Fruit fly (Drosophila melanogaster) whole organism, embryonic: ENCODE data around the gene side-III.

Source experiments
- Asciz ChIP-seq: fragments of 200-800 bp; sonication (Bioruptor generic); optimal IDR thresholded peaks from 2 replicates; lab custom pipeline; 2017; ENCODE audit warnings: missing biosample characterization, mild to moderate bottlenecking, missing genetic modification characterization, missing genetic modification reagents
- Blimp-1 ChIP-seq: fragments of 200-800 bp; sonication (Bioruptor generic); optimal IDR thresholded peaks from 3 replicates; lab custom pipeline; 2018; ENCODE audit warnings: missing biosample characterization, missing genetic modification characterization, mild to moderate bottlenecking, moderate library complexity, missing genetic modification reagents
- CG10366 ChIP-seq: fragments of 200-800 bp; sonication (Bioruptor generic); IDR thresholded peaks from 2 replicates; pipeline ENCODE4 v1.3.6; 2022; ENCODE audit warnings: missing biosample characterization, missing genetic modification characterization
- CG11695 ChIP-seq: fragments of 200-800 bp; sonication (Bioruptor generic); IDR thresholded peaks from 3 replicates; pipeline ENCODE4 v1.3.6; 2022; ENCODE audit warnings: missing biosample characterization, missing genetic modification characterization
- CG17186 ChIP-seq: fragments of 200-800 bp; sonication (Bioruptor generic); optimal IDR thresholded peaks from 3 replicates; lab custom pipeline; 2017; ENCODE audit warnings: missing biosample characterization, missing genetic modification reagents, missing genetic modification characterization
- CG17829 ChIP-seq: fragments of 200-800 bp; optimal IDR thresholded peaks from 2 replicates; lab custom pipeline; 2019; ENCODE audit warnings: missing biosample characterization, mild to moderate bottlenecking, missing genetic modification characterization, moderate library complexity
- CG18262 ChIP-seq: fragments of 200-800 bp; optimal IDR thresholded peaks from 3 replicates; lab custom pipeline; 2019; ENCODE audit warnings: missing biosample characterization, mild to moderate bottlenecking, missing genetic modification characterization, moderate library complexity
- CG2129 ChIP-seq: fragments of 200-800 bp; sonication (Bioruptor generic); IDR thresholded peaks from 2 replicates; pipeline ENCODE4 v1.3.6; 2022; ENCODE audit warnings: missing biosample characterization, missing genetic modification characterization; ENCODE audit not compliant: partially characterized antibody
- CG2199 ChIP-seq: fragments of 200-800 bp; sonication (Bioruptor generic); IDR thresholded peaks from 3 replicates; pipeline ENCODE4 v1.3.6; 2022; ENCODE audit warnings: missing biosample characterization, missing genetic modification characterization
- CG2875 ChIP-seq: fragments of 200-800 bp; sonication (Bioruptor generic); optimal IDR thresholded peaks from 2 replicates; lab custom pipeline; 2017; ENCODE audit warnings: missing biosample characterization, mild to moderate bottlenecking, missing genetic modification characterization, missing genetic modification reagents
- CG32772 ChIP-seq: fragments of 200-800 bp; sonication (Bioruptor generic); IDR thresholded peaks from 2 replicates; pipeline ENCODE4 v1.3.6; 2022; ENCODE audit warnings: missing biosample characterization, missing genetic modification characterization
- CG3281 ChIP-seq: fragments of 200-800 bp; sonication (Bioruptor generic); optimal IDR thresholded peaks from 3 replicates; lab custom pipeline; 2017; ENCODE audit warnings: missing biosample characterization, mild to moderate bottlenecking, missing genetic modification characterization
- CG3726 ChIP-seq: fragments of 200-800 bp; sonication (Bioruptor generic); IDR thresholded peaks from 3 replicates; pipeline ENCODE4, ENCODE4 v1.3.6; 2022; ENCODE audit warnings: missing biosample characterization, missing genetic modification characterization
- CG3838 ChIP-seq: fragments of 200-800 bp; sonication (Bioruptor generic); optimal IDR thresholded peaks from 3 replicates; lab custom pipeline; 2016; ENCODE audit warnings: missing biosample characterization, missing genetic modification characterization
- CG4820 ChIP-seq: fragments of 200-800 bp; sonication (Bioruptor generic); optimal IDR thresholded peaks from 3 replicates; lab custom pipeline; 2016; ENCODE audit warnings: missing biosample characterization, missing genetic modification characterization
- CG6175 ChIP-seq: fragments of 200-800 bp; sonication (Bioruptor generic); IDR thresholded peaks from 3 replicates; pipeline ENCODE4 v1.3.6; 2022; ENCODE audit warnings: missing biosample characterization, missing genetic modification characterization
- CG8944 ChIP-seq: fragments of 200-800 bp; sonication (Bioruptor generic); optimal IDR thresholded peaks from 3 replicates; lab custom pipeline; 2016; ENCODE audit warnings: missing biosample characterization, missing genetic modification characterization
- CG9817 ChIP-seq: fragments of 200-800 bp; sonication (Bioruptor generic); optimal IDR thresholded peaks from 2 replicates; lab custom pipeline; 2018; ENCODE audit warnings: missing biosample characterization, mild to moderate bottlenecking, missing genetic modification characterization, moderate library complexity
- CoRest ChIP-seq: fragments of 200-800 bp; sonication (Bioruptor generic); optimal IDR thresholded peaks from 3 replicates; lab custom pipeline; 2018; ENCODE audit warnings: missing biosample characterization, mild to moderate bottlenecking, missing genetic modification characterization, moderate library complexity
- D19A ChIP-seq: fragments of 200-800 bp; optimal IDR thresholded peaks from 3 replicates; lab custom pipeline; 2019; ENCODE audit warnings: missing biosample characterization, mild to moderate bottlenecking, missing genetic modification characterization, moderate library complexity
- Dfd ChIP-seq, 2 experiments: fragments of >200 bp; optimal IDR thresholded peaks; 2 replicates each; lab custom pipeline; 2017; ENCODE audit warnings: missing biosample characterization in 2 of 2, missing genetic modification characterization in 2 of 2
- Doc3 ChIP-seq: fragments of 200-800 bp; sonication (Bioruptor generic); IDR thresholded peaks from 3 replicates; pipeline ENCODE4 v1.3.6; 2022; ENCODE audit warnings: missing biosample characterization, missing genetic modification characterization; ENCODE audit not compliant: partially characterized antibody
- Dref ChIP-seq: fragments of 200-800 bp; sonication (Bioruptor generic); IDR thresholded peaks from 2 replicates; pipeline ENCODE4 v1.3.6; 2022; ENCODE audit warnings: missing biosample characterization, missing genetic modification characterization
- E2f2 ChIP-seq: fragments of 200-800 bp; sonication (Bioruptor generic); IDR thresholded peaks from 2 replicates; pipeline ENCODE4 v1.3.6; 2022; ENCODE audit warnings: missing biosample characterization, missing genetic modification characterization
- Hey ChIP-seq: fragments of 200-800 bp; sonication (Bioruptor generic); optimal IDR thresholded peaks from 3 replicates; lab custom pipeline; 2018; ENCODE audit warnings: missing biosample characterization, mild to moderate bottlenecking, missing genetic modification characterization
- HmgD ChIP-seq: fragments of 200-800 bp; sonication (Bioruptor generic); optimal IDR thresholded peaks from 3 replicates; lab custom pipeline; 2016; ENCODE audit warnings: missing biosample characterization, missing genetic modification characterization
- Hr51 ChIP-seq, 2 experiments: fragments of 200-800 bp; sonication (Bioruptor generic); optimal IDR thresholded peaks; 2 replicates in 1 of 2; 3 replicates in 1 of 2; lab custom pipeline; 2016 to 2018; ENCODE audit warnings: missing biosample characterization in 2 of 2, missing genetic modification characterization in 2 of 2, mild to moderate bottlenecking in 1 of 2, moderate library complexity in 1 of 2
- Max ChIP-seq: fragments of 200-800 bp; sonication (Bioruptor generic); optimal IDR thresholded peaks from 2 replicates; lab custom pipeline; 2016; ENCODE audit warnings: missing biosample characterization, mild to moderate bottlenecking, missing genetic modification characterization
- NfI ChIP-seq: fragments of 200-800 bp; sonication (Bioruptor generic); optimal IDR thresholded peaks from 3 replicates; lab custom pipeline; 2018; ENCODE audit warnings: missing biosample characterization, mild to moderate bottlenecking, missing genetic modification characterization, moderate library complexity
- Side ChIP-seq: fragments of 200-800 bp; sonication (Bioruptor generic); optimal IDR thresholded peaks from 2 replicates; lab custom pipeline; 2016; ENCODE audit warnings: missing biosample characterization, missing genetic modification characterization
- Sry-δ ChIP-seq: fragments of 200-800 bp; sonication (Bioruptor generic); optimal IDR thresholded peaks from 2 replicates; lab custom pipeline; 2016; ENCODE audit warnings: missing biosample characterization, missing genetic modification characterization
- Taf1 ChIP-seq: fragments of 200-800 bp; sonication (Bioruptor generic); IDR thresholded peaks from 2 replicates; pipeline ENCODE4 v1.3.6; 2022; ENCODE audit warnings: missing biosample characterization, missing genetic modification characterization
- ab ChIP-seq: fragments of 200-800 bp; sonication (Bioruptor generic); optimal IDR thresholded peaks from 2 replicates; lab custom pipeline; 2016; ENCODE audit warnings: missing biosample characterization, missing genetic modification characterization
- bab2 ChIP-seq: fragments of 200-800 bp; sonication (Bioruptor generic); optimal IDR thresholded peaks from 2 replicates; lab custom pipeline; 2016; ENCODE audit warnings: missing biosample characterization, missing genetic modification characterization
- cato ChIP-seq: fragments of 200-800 bp; sonication (Bioruptor generic); optimal IDR thresholded peaks from 2 replicates; lab custom pipeline; 2016; ENCODE audit warnings: missing biosample characterization, missing genetic modification characterization, borderline replicate concordance
- esg ChIP-seq: fragments of 200-800 bp; sonication (Bioruptor generic); conservative IDR thresholded peaks from 2 replicates; pipeline ENCODE4 v1.3.6; 2022; ENCODE audit warnings: missing biosample characterization, missing genetic modification characterization
- eve ChIP-seq, 2 experiments: fragments of >200 bp; optimal IDR thresholded peaks; 2 replicates each; lab custom pipeline; 2017; ENCODE audit warnings: missing biosample characterization in 2 of 2, missing genetic modification characterization in 2 of 2
- hb ChIP-seq: fragments of 200-800 bp; sonication (Bioruptor generic); IDR thresholded peaks from 3 replicates; pipeline ENCODE4 v1.3.6; 2022; ENCODE audit warnings: missing biosample characterization, missing genetic modification characterization; ENCODE audit not compliant: partially characterized antibody
- kay ChIP-seq: fragments of 200-800 bp; sonication (Bioruptor generic); optimal IDR thresholded peaks from 2 replicates; lab custom pipeline; 2016; ENCODE audit warnings: missing biosample characterization, missing genetic modification characterization
- lilli ChIP-seq: fragments of 200-800 bp; sonication (Bioruptor generic); optimal IDR thresholded peaks from 3 replicates; lab custom pipeline; 2016; ENCODE audit warnings: missing biosample characterization, missing genetic modification characterization
- lov ChIP-seq, 2 experiments: fragments of 200-800 bp in 1 of 2; fragments of >200 bp in 1 of 2; sonication (Bioruptor generic) in 1 of 2; IDR thresholded peaks in 1 of 2; optimal IDR thresholded peaks in 1 of 2; 2 replicates in 1 of 2; 3 replicates in 1 of 2; pipeline versions ENCODE4 v1.3.6 to Lab custom; 2017 to 2022; ENCODE audit warnings: missing biosample characterization in 1 of 2, missing genetic modification characterization in 1 of 2
- org-1 ChIP-seq: fragments of 200-800 bp; sonication (Bioruptor generic); optimal IDR thresholded peaks from 2 replicates; lab custom pipeline; 2017; ENCODE audit warnings: missing biosample characterization, missing genetic modification characterization
- pb ChIP-seq: fragments of 200-800 bp; sonication (Bioruptor generic); optimal IDR thresholded peaks from 3 replicates; lab custom pipeline; 2016; ENCODE audit warnings: missing biosample characterization, missing genetic modification characterization
- ranshi ChIP-seq: fragments of 200-800 bp; sonication (Bioruptor generic); IDR thresholded peaks from 2 replicates; pipeline ENCODE4 v1.3.6; 2022; ENCODE audit warnings: missing biosample characterization, missing genetic modification characterization
- slou ChIP-seq: fragments of 200-800 bp; sonication (Bioruptor generic); optimal IDR thresholded peaks from 3 replicates; lab custom pipeline; 2016; ENCODE audit warnings: missing biosample characterization, missing genetic modification characterization
- sqz ChIP-seq: fragments of 200-800 bp; sonication (Bioruptor generic); optimal IDR thresholded peaks from 3 replicates; lab custom pipeline; 2018; ENCODE audit warnings: missing biosample characterization, mild to moderate bottlenecking, missing genetic modification characterization
- stc ChIP-seq: fragments of 200-800 bp; sonication (Bioruptor generic); IDR thresholded peaks from 2 replicates; pipeline ENCODE4 v1.3.6; 2022; ENCODE audit warnings: missing biosample characterization, missing genetic modification characterization
- trem ChIP-seq: fragments of 200-800 bp; optimal IDR thresholded peaks from 3 replicates; lab custom pipeline; 2019; ENCODE audit warnings: missing biosample characterization, mild to moderate bottlenecking, missing genetic modification characterization, moderate library complexity
- tup ChIP-seq: fragments of 200-800 bp; sonication (Bioruptor generic); optimal IDR thresholded peaks from 2 replicates; lab custom pipeline; 2016; ENCODE audit warnings: missing biosample characterization, mild to moderate bottlenecking, missing genetic modification characterization, moderate library complexity
- vvl ChIP-seq: fragments of 200-800 bp; sonication (Bioruptor generic); IDR thresholded peaks from 2 replicates; pipeline ENCODE4 v1.3.6; 2022; ENCODE audit warnings: missing biosample characterization, missing genetic modification characterization

side-III gene

dm6 chr3R:5824456-5824855 lies 134.9 kb downstream of the side-III start, which contains the start of the genes Sec20 and dgrn (continued):
- peak; percentile 61 for TF ChIP-seq Blimp-1 (GFP tag; lab: Kevin White, UChicago)
- no peak for TF ChIP-seq pb (GFP tag; lab: Kevin White, UChicago)
- TF ChIP-seq Side (GFP tag; lab: Kevin White, UChicago) = no peak
- 0 out of 3 replicates have a peak, but pooled peaks have one; percentile 19 for TF ChIP-seq CG11695 (GFP tag; lab: Robert Waterston, UW)
- TF ChIP-seq CG32772 (GFP tag; lab: Robert Waterston, UW) = peak; percentile 50; the same call in 1 of the 2 replicates
- peak; percentile 37 for TF ChIP-seq tup (GFP tag; lab: Kevin White, UChicago)
- TF ChIP-seq CG18262 = peak; percentile 72
- peak; percentile 40 to 55 for TF ChIP-seq Hr51 (GFP tag; optimal IDR thresholded peaks at IDR 0.05; lab: Kevin White, UChicago)
- 0 out of 2 replicates have a peak, but pooled peaks have one; percentile 21 for TF ChIP-seq ranshi
- no peak for TF ChIP-seq Asciz (GFP tag; lab: Kevin White, UChicago)
- peak; percentile 66 for TF ChIP-seq CG9817 (tag; lab: Kevin White, UChicago)
- TF ChIP-seq CG17829 (tag; lab: Kevin White, UChicago) = peak; percentile 80
- TF ChIP-seq CG4820 (GFP tag; lab: Kevin White, UChicago) = peak; percentile 57
- no peak for TF ChIP-seq lov (optimal IDR thresholded peaks at IDR 0.05; lab: Kevin White, UChicago)
- no peak for TF ChIP-seq lov (GFP tag; IDR thresholded peaks at IDR 0.05; lab: Robert Waterston, UW)
- TF ChIP-seq trem (tag; lab: Kevin White, UChicago) = peak; percentile 95
- TF ChIP-seq NfI (GFP tag; lab: Kevin White, UChicago) = peak; percentile 53
- peak; percentile 84 for TF ChIP-seq CG2129 (GFP tag; lab: Robert Waterston, UW)
- peak; percentile 18; the same call in 1 of the 2 replicates for TF ChIP-seq CG10366 (GFP tag; lab: Robert Waterston, UW)
- peak; percentile 15 for TF ChIP-seq sqz
- TF ChIP-seq hb = peak; percentile 94
- no peak for TF ChIP-seq CG2875
- TF ChIP-seq vvl = no peak; the same call in none of the 2 replicates
- no peak for TF ChIP-seq eve (GFP tag; optimal IDR thresholded peaks at IDR 0.05; lab: Kevin White, UChicago)
- peak; percentile 59 for TF ChIP-seq slou (GFP tag; lab: Kevin White, UChicago)
- no peak for TF ChIP-seq CG8944 (GFP tag; lab: Kevin White, UChicago)
- peak; percentile 38 for TF ChIP-seq CG3281 (GFP tag; lab: Kevin White, UChicago)
- TF ChIP-seq HmgD = no peak
- TF ChIP-seq esg = 0 out of 2 replicates have a peak, but pooled peaks have one; percentile 37
- TF ChIP-seq org-1 = no peak
- TF ChIP-seq CG2199 = 0 out of 3 replicates have a peak, but pooled peaks have one; percentile 28
- TF ChIP-seq Dref = peak; percentile 66
- peak; percentile 74 for TF ChIP-seq Max
- TF ChIP-seq Taf1 (GFP tag; lab: Robert Waterston, UW) = 0 out of 2 replicates have a peak, but pooled peaks have one; percentile 28
- TF ChIP-seq ab = no peak
- peak; percentile 28 for TF ChIP-seq CG17186 (GFP tag; lab: Kevin White, UChicago)
- TF ChIP-seq bab2 (GFP tag; lab: Kevin White, UChicago) = peak; percentile 21
- TF ChIP-seq kay (GFP tag; lab: Kevin White, UChicago) = peak; percentile 44
- peak; percentile 76 for TF ChIP-seq lilli (GFP tag; lab: Kevin White, UChicago)
- peak; percentile 43; the same call in 1 of the 2 replicates for TF ChIP-seq stc (GFP tag; lab: Robert Waterston, UW)
- no peak for TF ChIP-seq CG3726 (GFP tag; lab: Robert Waterston, UW)
- no peak for TF ChIP-seq Hey
- no peak for TF ChIP-seq CG6175 (GFP tag; lab: Robert Waterston, UW)
- TF ChIP-seq CoRest (tag; lab: Kevin White, UChicago) = peak; percentile 82
- no peak for TF ChIP-seq CG3838 (GFP tag; lab: Kevin White, UChicago)
- peak; percentile 69 for TF ChIP-seq E2f2 (GFP tag; lab: Robert Waterston, UW)
- peak; percentile 92 for TF ChIP-seq Sry-δ (GFP tag; lab: Kevin White, UChicago)
- TF ChIP-seq cato (GFP tag; lab: Kevin White, UChicago) = peak; percentile 50
- peak; percentile 70 for TF ChIP-seq D19A (tag; lab: Kevin White, UChicago)
- TF ChIP-seq Dfd (GFP tag; optimal IDR thresholded peaks at IDR 0.05; lab: Kevin White, UChicago) = no peak
- TF ChIP-seq Doc3 = peak; percentile 91
